Worm (Caenorhabditis elegans) whole organism, L4/young adult: ENCODE results near the gene sup-9.

Experiments used
- W03F9.2 ChIP-seq: fragments of 150-350 bp; optimal IDR thresholded peaks from 2 replicates; lab custom pipeline; 2014; ENCODE audit warnings: missing biosample characterization, missing genetic modification characterization
- him-1 ChIP-seq: sonication (generic microtip); optimal IDR thresholded peaks from 2 replicates; lab custom pipeline; 2016; ENCODE audit warnings: missing genotype, missing genetic modification reagents, missing genetic modification characterization, missing compliant biosample characterization

- TF ChIP-seq him-1 (tag; lab: Kevin White, UChicago) (no peak), W03F9.2 (no peak)
Measured at ce11 chrII:2700229-2700628, 13.4 kb upstream of the sup-9 start, which contains the start of gene sri-61.
